Worm (Caenorhabditis elegans) whole organism, L4 larva: Measurements from ENCODE around the gene spo-11.

Experiments
- F10B5.3 ChIP-seq: sonication (generic microtip); optimal IDR thresholded peaks from 2 replicates; lab custom pipeline; 2016; ENCODE audit warnings: mild to moderate bottlenecking, missing genetic modification characterization, missing compliant biosample characterization
- F26F4.8 ChIP-seq: fragments of 200-800 bp; sonication (Bioruptor generic); conservative IDR thresholded peaks from 2 replicates; pipeline ENCODE4 v1.3.6; 2022; ENCODE audit warnings: missing genetic modification characterization, missing compliant biosample characterization
- F37D6.2 ChIP-seq: sonication (generic microtip); optimal IDR thresholded peaks from 2 replicates; lab custom pipeline; 2016; ENCODE audit warnings: mild to moderate bottlenecking, missing genetic modification characterization, missing compliant biosample characterization
- F44E2.7 ChIP-seq: fragments of 200-800 bp; sonication (Bioruptor generic); IDR thresholded peaks from 2 replicates; pipeline ENCODE4 v2.1.2; 2022; ENCODE audit warnings: missing genetic modification characterization, missing compliant biosample characterization
- F49E8.2 ChIP-seq: sonication (generic microtip); optimal IDR thresholded peaks from 2 replicates; lab custom pipeline; 2016; ENCODE audit warnings: missing compliant biosample characterization, mild to moderate bottlenecking, missing genetic modification characterization, borderline replicate concordance
- T20F7.1 ChIP-seq: fragments of 200-800 bp; sonication (Bioruptor generic); optimal IDR thresholded peaks from 2 replicates; lab custom pipeline; 2018; ENCODE audit warnings: mild to moderate bottlenecking, missing genetic modification characterization, missing compliant biosample characterization
- T26A8.4 ChIP-seq: fragments of 200-800 bp; sonication (Bioruptor generic); IDR thresholded peaks from 2 replicates; pipeline ENCODE4 v1.3.6; 2022; ENCODE audit warnings: missing genetic modification characterization, missing compliant biosample characterization
- Y105C5A.15 ChIP-seq: fragments of 200-800 bp; sonication (Bioruptor generic); IDR thresholded peaks from 2 replicates; pipeline ENCODE4 v1.3.6; 2022; ENCODE audit warnings: missing genetic modification characterization, missing compliant biosample characterization
- Y48G9A.11 ChIP-seq: fragments of 200-800 bp; sonication (Bioruptor generic); IDR thresholded peaks from 2 replicates; pipeline ENCODE4 v1.3.6; 2022; ENCODE audit warnings: missing genetic modification reagents, missing genetic modification characterization, missing compliant biosample characterization
- Y75B8A.6 ChIP-seq: fragments of 200-800 bp; sonication (Bioruptor generic); IDR thresholded peaks from 2 replicates; pipeline ENCODE4 v1.3.6; 2022; ENCODE audit warnings: missing genetic modification reagents, missing genetic modification characterization, missing compliant biosample characterization
- attf-4 ChIP-seq: sonication (generic microtip); optimal IDR thresholded peaks from 3 replicates; lab custom pipeline; 2017; ENCODE audit warnings: missing biosample characterization, missing genetic modification characterization
- ceh-20 ChIP-seq: fragments of 200-800 bp; sonication (Bioruptor generic); IDR thresholded peaks from 2 replicates; pipeline ENCODE4 v1.3.6; 2022; ENCODE audit warnings: missing genetic modification reagents, missing genetic modification characterization, missing compliant biosample characterization
- ceh-32 ChIP-seq: sonication (generic microtip); optimal IDR thresholded peaks from 2 replicates; lab custom pipeline; 2016; ENCODE audit warnings: mild to moderate bottlenecking, missing genetic modification characterization, missing compliant biosample characterization; ENCODE audit not compliant: poor library complexity
- ceh-44 ChIP-seq: fragments of 200-800 bp; sonication (Bioruptor generic); IDR thresholded peaks from 2 replicates; pipeline ENCODE4 v1.3.6; 2022; ENCODE audit warnings: missing genetic modification reagents, missing genetic modification characterization, missing compliant biosample characterization
- ceh-62 ChIP-seq: sonication (generic microtip); optimal IDR thresholded peaks from 2 replicates; lab custom pipeline; 2017; ENCODE audit warnings: missing biosample characterization, missing genetic modification characterization
- ces-1 ChIP-seq: fragments of 150-350 bp; sonication (generic microtip); optimal IDR thresholded peaks from 4 replicates; lab custom pipeline; 2014; ENCODE audit warnings: missing biosample characterization, missing genetic modification reagents, missing genetic modification characterization
- cey-2 ChIP-seq: sonication (generic microtip); optimal IDR thresholded peaks from 3 replicates; lab custom pipeline; 2017; ENCODE audit warnings: missing genetic modification characterization, mild to moderate bottlenecking, missing compliant biosample characterization, antibody characterized with exemption, borderline replicate concordance; ENCODE audit not compliant: insufficient read depth
- daf-12 ChIP-seq: fragments of 150-350 bp; optimal IDR thresholded peaks from 2 replicates; lab custom pipeline; 2014; ENCODE audit warnings: missing biosample characterization, missing genetic modification reagents, missing genetic modification characterization
- daf-19 ChIP-seq: fragments of 200-800 bp; sonication (Bioruptor generic); conservative IDR thresholded peaks from 2 replicates; pipeline ENCODE4 v1.3.6; 2022; ENCODE audit warnings: missing genetic modification characterization, missing compliant biosample characterization
- dmd-6 ChIP-seq: fragments of 200-800 bp; sonication (Bioruptor generic); IDR thresholded peaks from 2 replicates; pipeline ENCODE4 v1.3.6; 2022; ENCODE audit warnings: missing genetic modification reagents, missing genetic modification characterization, missing compliant biosample characterization
- dmd-8 ChIP-seq: fragments of 200-800 bp; sonication (Bioruptor generic); IDR thresholded peaks from 2 replicates; pipeline ENCODE4 v1.3.6; 2022; ENCODE audit warnings: missing genetic modification characterization, missing compliant biosample characterization
- dpl-1 ChIP-seq: fragments of 150-350 bp; optimal IDR thresholded peaks from 2 replicates; lab custom pipeline; 2014; ENCODE audit warnings: missing biosample characterization, missing genetic modification reagents, missing genetic modification characterization
- duxl-1 ChIP-seq: sonication (generic microtip); optimal IDR thresholded peaks from 2 replicates; lab custom pipeline; 2016; ENCODE audit warnings: mild to moderate bottlenecking, missing genetic modification characterization, moderate library complexity, missing compliant biosample characterization; ENCODE audit not compliant: poor library complexity
- dve-1 ChIP-seq: sonication (generic microtip); optimal IDR thresholded peaks from 2 replicates; lab custom pipeline; 2017; ENCODE audit warnings: antibody characterized with exemption, mild to moderate bottlenecking, missing genetic modification characterization, missing compliant biosample characterization; ENCODE audit not compliant: insufficient read depth
- fkh-10 ChIP-seq: fragments of 150-350 bp; optimal IDR thresholded peaks from 2 replicates; lab custom pipeline; 2014; ENCODE audit warnings: missing biosample characterization, missing genetic modification reagents, missing genetic modification characterization
- fos-1 ChIP-seq: fragments of 150-350 bp; optimal IDR thresholded peaks from 2 replicates; lab custom pipeline; 2014; ENCODE audit warnings: missing biosample characterization, missing genetic modification characterization
- lin-15B ChIP-seq: fragments of 150-350 bp; sonication (generic microtip); optimal IDR thresholded peaks from 3 replicates; lab custom pipeline; 2014; ENCODE audit warnings: missing biosample characterization, missing genetic modification characterization
- lsy-2 ChIP-seq, 2 experiments: fragments of 150-350 bp in 1 of 2; sonication (generic microtip) in 1 of 2; optimal IDR thresholded peaks; 2 replicates each; lab custom pipeline; 2014 to 2017; ENCODE audit warnings: missing biosample characterization in 2 of 2, missing genetic modification characterization in 2 of 2
- madf-5 ChIP-seq, 2 experiments: fragments of 200-800 bp; sonication (Bioruptor generic); IDR thresholded peaks; 2 replicates each; pipeline ENCODE4 v1.3.6; 2022; ENCODE audit warnings: missing compliant biosample characterization in 2 of 2, missing genetic modification characterization in 2 of 2
- mdl-1 ChIP-seq, 2 experiments: fragments of 150-350 bp in 1 of 2; sonication (generic microtip) in 1 of 2; optimal IDR thresholded peaks; 2 replicates each; lab custom pipeline; 2014 to 2017; ENCODE audit warnings: missing biosample characterization in 2 of 2, missing genetic modification characterization in 2 of 2
- mdt-29 ChIP-seq: fragments of 200-800 bp; sonication (Bioruptor generic); IDR thresholded peaks from 2 replicates; pipeline ENCODE4 v1.3.6; 2022; ENCODE audit warnings: missing genetic modification reagents, missing genetic modification characterization, missing compliant biosample characterization
- mes-2 ChIP-seq: sonication (generic microtip); optimal IDR thresholded peaks from 2 replicates; lab custom pipeline; 2016; ENCODE audit warnings: missing genotype, mild to moderate bottlenecking, missing genetic modification characterization, missing compliant biosample characterization; ENCODE audit not compliant: poor library complexity, severe bottlenecking
- nhr-102 ChIP-seq: sonication (generic microtip); optimal IDR thresholded peaks from 2 replicates; lab custom pipeline; 2016; ENCODE audit warnings: mild to moderate bottlenecking, missing genetic modification characterization, moderate library complexity, missing compliant biosample characterization
- nhr-111 ChIP-seq: fragments of 200-800 bp; sonication (Bioruptor generic); optimal IDR thresholded peaks from 2 replicates; lab custom pipeline; 2018; ENCODE audit warnings: mild to moderate bottlenecking, missing genetic modification characterization, missing compliant biosample characterization
- nhr-48 ChIP-seq: sonication (generic microtip); optimal IDR thresholded peaks from 2 replicates; lab custom pipeline; 2016; ENCODE audit warnings: mild to moderate bottlenecking, missing genetic modification characterization, missing compliant biosample characterization
- nhr-6 ChIP-seq: fragments of 150-350 bp; optimal IDR thresholded peaks from 2 replicates; lab custom pipeline; 2014; ENCODE audit warnings: missing biosample characterization, missing genetic modification characterization
- pha-4 ChIP-seq, 2 experiments: fragments of 150-350 bp in 1 of 2; fragments of 200-800 bp in 1 of 2; sonication (Bioruptor generic) in 1 of 2; IDR thresholded peaks in 1 of 2; optimal IDR thresholded peaks in 1 of 2; 2 replicates each; pipeline versions ENCODE4 v1.3.6 to Lab custom; 2014 to 2022; ENCODE audit warnings: missing genetic modification characterization in 2 of 2, missing genetic modification reagents in 2 of 2, missing biosample characterization in 1 of 2, missing compliant biosample characterization in 1 of 2
- pqm-1 ChIP-seq: sonication (generic microtip); optimal IDR thresholded peaks from 2 replicates; lab custom pipeline; 2017; ENCODE audit warnings: missing biosample characterization, missing genetic modification characterization
- rbr-2 ChIP-seq: sonication (generic microtip); optimal IDR thresholded peaks from 2 replicates; lab custom pipeline; 2016; ENCODE audit warnings: missing genotype, missing genetic modification characterization, missing compliant biosample characterization
- saeg-2 ChIP-seq: fragments of 200-800 bp; sonication (Bioruptor generic); IDR thresholded peaks from 2 replicates; pipeline ENCODE4 v1.3.6; 2022; ENCODE audit warnings: missing genetic modification reagents, missing genetic modification characterization, missing compliant biosample characterization
- set-16 ChIP-seq: fragments of 200-800 bp; sonication (Bioruptor generic); IDR thresholded peaks from 2 replicates; pipeline ENCODE4 v1.3.6; 2022; ENCODE audit warnings: missing genetic modification reagents, missing genetic modification characterization, missing compliant biosample characterization
- snpc-4 ChIP-seq: fragments of 150-350 bp; optimal IDR thresholded peaks from 2 replicates; lab custom pipeline; 2014; ENCODE audit warnings: missing biosample characterization, missing genetic modification characterization
- spr-1 ChIP-seq: sonication (generic microtip); optimal IDR thresholded peaks from 2 replicates; lab custom pipeline; 2016; ENCODE audit warnings: mild to moderate bottlenecking, missing genetic modification characterization, missing compliant biosample characterization
- spr-3 ChIP-seq: fragments of 200-800 bp; sonication (Bioruptor generic); optimal IDR thresholded peaks from 2 replicates; lab custom pipeline; 2018; ENCODE audit warnings: mild to moderate bottlenecking, missing genetic modification characterization, missing compliant biosample characterization
- unc-130 ChIP-seq: sonication (generic microtip); optimal IDR thresholded peaks from 2 replicates; lab custom pipeline; 2016; ENCODE audit warnings: missing genetic modification reagents, missing genetic modification characterization, missing compliant biosample characterization
- unc-39 ChIP-seq: sonication (generic microtip); optimal IDR thresholded peaks from 2 replicates; lab custom pipeline; 2017; ENCODE audit warnings: missing biosample characterization, missing genetic modification characterization
- vab-7 ChIP-seq: fragments of 200-800 bp; sonication (Bioruptor generic); IDR thresholded peaks from 2 replicates; pipeline ENCODE4 v1.3.6; 2022; ENCODE audit warnings: missing genetic modification reagents, missing genetic modification characterization, missing compliant biosample characterization
- zip-2 ChIP-seq: fragments of 150-350 bp; optimal IDR thresholded peaks from 2 replicates; lab custom pipeline; 2014; ENCODE audit warnings: missing biosample characterization, missing genetic modification characterization
- ztf-7 ChIP-seq: fragments of 150-350 bp; optimal IDR thresholded peaks from 2 replicates; lab custom pipeline; 2014; ENCODE audit warnings: missing biosample characterization, missing genetic modification characterization

Gene spo-11

DNA sequence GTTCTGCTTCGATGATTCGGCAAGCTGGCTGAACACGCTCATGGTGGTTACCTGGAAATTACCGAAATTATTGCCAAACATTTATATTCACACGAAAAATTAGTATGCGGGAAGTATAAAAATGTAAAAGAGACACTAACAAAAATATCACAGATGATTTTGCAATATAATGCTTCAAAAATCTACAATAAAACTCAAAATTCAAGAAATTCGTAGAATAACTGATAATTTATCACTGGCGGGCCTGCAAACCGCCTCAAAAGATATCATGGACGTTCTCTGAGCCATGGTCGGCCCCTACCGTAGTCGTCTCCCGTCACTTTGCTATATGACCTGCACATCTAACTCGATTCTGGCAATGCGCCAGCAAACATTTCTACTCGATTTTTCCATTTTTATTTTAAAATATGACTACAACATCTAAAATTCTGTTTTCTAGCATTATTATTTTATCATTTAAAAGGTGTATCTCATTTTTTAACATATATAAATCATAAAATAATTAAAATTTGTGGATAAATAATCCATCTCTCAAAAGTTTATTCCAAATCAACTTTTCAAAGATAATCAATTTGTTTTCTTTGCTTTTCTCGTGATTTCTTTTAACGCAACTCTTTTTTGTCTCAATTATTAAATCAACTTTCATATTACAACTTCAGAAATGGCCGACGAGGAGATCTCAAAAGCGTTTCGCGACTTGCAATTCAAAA is 24.9 kb upstream of the spo-11 start, which contains the start of the genes F01G4.6 and pfd-1 (continued):
- peak; percentile 76 for TF ChIP-seq duxl-1 (tag; lab: Kevin White, UChicago)
- TF ChIP-seq ceh-20 (GFP tag; lab: Robert Waterston, UW), result peak; percentile 89
- no peak for TF ChIP-seq daf-12 (tag; lab: Kevin White, UChicago)
- TF ChIP-seq mdt-29 (GFP tag; lab: Robert Waterston, UW), result peak; percentile 49; the same call in 1 of the 2 replicates
- TF ChIP-seq Y105C5A.15, result no peak
- TF ChIP-seq lsy-2 (tag; optimal IDR thresholded peaks at IDR 0.05; lab: Kevin White, UChicago), result peak; percentile 96 to 99
- no peak for TF ChIP-seq unc-39
- TF ChIP-seq saeg-2 (GFP tag; lab: Robert Waterston, UW), result no peak; the same call in 1 of the 2 replicates
- TF ChIP-seq nhr-48 (tag; lab: Kevin White, UChicago), result peak; percentile 66
- TF ChIP-seq dve-1, result peak; percentile 99
- TF ChIP-seq pqm-1 (tag; lab: Kevin White, UChicago), result peak; percentile 9
- TF ChIP-seq set-16 (GFP tag; lab: Robert Waterston, UW), result peak; percentile 18; the same call in 1 of the 2 replicates
- peak; percentile 89 for TF ChIP-seq T26A8.4 (GFP tag; lab: Robert Waterston, UW)
- TF ChIP-seq ceh-44 (GFP tag; lab: Robert Waterston, UW), result no peak
- TF ChIP-seq madf-5 (GFP tag; IDR thresholded peaks at IDR 0.05; lab: Robert Waterston, UW), result no peak
- TF ChIP-seq vab-7 (GFP tag; lab: Robert Waterston, UW), result peak; percentile 55; the same call in 1 of the 2 replicates
- TF ChIP-seq ztf-7 (tag; lab: Kevin White, UChicago), result no peak
- TF ChIP-seq fkh-10, result peak; percentile 67
- no peak for TF ChIP-seq snpc-4
- TF ChIP-seq rbr-2 (tag; lab: Kevin White, UChicago), result peak; percentile 91
- peak; percentile 92 for TF ChIP-seq nhr-6 (tag; lab: Kevin White, UChicago)
- peak; percentile 24 for TF ChIP-seq ces-1 (GFP tag; lab: Kevin White, UChicago)
- peak; percentile 33 for TF ChIP-seq F10B5.3
- TF ChIP-seq pha-4 (GFP tag; IDR thresholded peaks at IDR 0.05; lab: Robert Waterston, UW), result peak; percentile 85
- TF ChIP-seq pha-4 (tag; optimal IDR thresholded peaks at IDR 0.05; lab: Kevin White, UChicago), result peak; percentile 74
- no peak for TF ChIP-seq ceh-32
- TF ChIP-seq Y75B8A.6 (GFP tag; lab: Robert Waterston, UW), result 0 out of 2 replicates have a peak, but pooled peaks have one; percentile 47
- TF ChIP-seq dpl-1 (GFP tag; lab: Kevin White, UChicago), result peak; percentile 88
- peak; percentile 93 for TF ChIP-seq mes-2 (tag; lab: Kevin White, UChicago)
- no peak for TF ChIP-seq Y48G9A.11 (GFP tag; lab: Robert Waterston, UW)
- no peak for TF ChIP-seq F44E2.7 (GFP tag; lab: Robert Waterston, UW)
- TF ChIP-seq T20F7.1, result no peak
- peak; percentile 79 for TF ChIP-seq F37D6.2 (tag; lab: Kevin White, UChicago)
- TF ChIP-seq mdl-1 (tag; optimal IDR thresholded peaks at IDR 0.05; lab: Kevin White, UChicago), result peak in 1 of 2 experiments; percentile 60
- TF ChIP-seq F26F4.8, result no peak
- peak; percentile 42 for TF ChIP-seq zip-2 (tag; lab: Kevin White, UChicago)
- TF ChIP-seq unc-130, result peak; percentile 24
- TF ChIP-seq attf-4 (tag; lab: Kevin White, UChicago), result no peak
- TF ChIP-seq spr-1 (tag; lab: Kevin White, UChicago), result peak; percentile 42
- no peak for TF ChIP-seq lin-15B
- TF ChIP-seq ceh-62 (tag; lab: Kevin White, UChicago), result no peak
- TF ChIP-seq nhr-111 (GFP tag; lab: Kevin White, UChicago), result no peak
- TF ChIP-seq spr-3 (GFP tag; lab: Kevin White, UChicago), result no peak
- peak; percentile 83 for TF ChIP-seq nhr-102 (tag; lab: Kevin White, UChicago)
- no peak for TF ChIP-seq cey-2 (tag; lab: Kevin White, UChicago)
- no peak for TF ChIP-seq fos-1 (tag; lab: Kevin White, UChicago)
- TF ChIP-seq daf-19 (GFP tag; lab: Robert Waterston, UW), result no peak
- TF ChIP-seq dmd-6 (GFP tag; lab: Robert Waterston, UW), result peak; percentile 90
- TF ChIP-seq F49E8.2 (tag; lab: Kevin White, UChicago), result no peak
- TF ChIP-seq dmd-8 (GFP tag; lab: Robert Waterston, UW), result no peak
